Worm (Caenorhabditis elegans): Measurements from ENCODE around the gene zyg-11.

Gene zyg-11

DNA sequence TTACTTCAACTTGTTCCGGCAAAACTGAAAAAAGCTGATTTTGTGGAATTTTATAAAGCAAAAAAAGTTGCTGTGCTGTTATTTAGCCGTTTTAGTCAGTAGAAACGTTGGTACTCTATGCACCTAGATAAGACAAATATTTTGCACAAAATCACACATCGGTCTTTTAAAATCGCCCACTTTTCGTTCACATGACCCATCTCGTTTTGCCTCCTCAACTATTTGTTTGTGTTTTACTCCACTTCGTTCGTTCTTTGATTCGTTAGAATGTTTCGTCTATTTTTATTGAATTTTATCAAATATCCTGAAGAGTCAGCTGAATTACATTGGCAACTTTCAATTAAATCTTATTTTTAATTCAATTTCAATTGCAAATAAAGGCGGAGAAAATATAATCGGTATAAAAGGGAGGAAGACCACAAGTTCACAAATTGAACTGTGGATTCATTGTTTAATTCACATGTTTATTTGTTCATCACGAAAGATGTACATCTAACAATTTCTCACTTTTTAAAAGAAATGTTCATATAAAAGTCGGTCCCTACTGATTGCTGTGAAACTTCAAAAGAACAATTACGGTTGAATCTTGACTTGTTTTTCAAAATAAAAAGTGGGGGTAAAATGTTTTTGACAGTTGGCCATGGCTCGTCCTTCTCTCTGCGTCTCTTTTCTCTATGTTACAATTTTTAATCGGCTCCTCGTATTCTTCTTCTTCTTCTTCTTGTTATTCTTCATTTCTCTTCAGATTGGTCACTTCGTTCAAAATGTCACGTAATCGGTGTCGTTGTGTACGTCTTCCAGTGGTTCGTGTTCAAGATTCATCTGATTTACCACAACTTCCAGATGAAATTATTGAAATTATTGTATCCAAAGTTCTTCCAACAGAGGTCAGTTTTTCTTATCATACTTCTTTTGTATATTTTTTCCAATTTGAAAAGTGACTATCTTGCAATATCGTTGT, 5.1 kb upstream of the zyg-11 start, which contains the start of gene DH11.2:
Gene DH11.2, plus strand, starts transcription at position 746 of the 961 bp plus-strand sequence.
- TF ChIP-seq unc-62 (GFP tag; optimal IDR thresholded peaks at IDR 0.05), result no peak

DNA sequence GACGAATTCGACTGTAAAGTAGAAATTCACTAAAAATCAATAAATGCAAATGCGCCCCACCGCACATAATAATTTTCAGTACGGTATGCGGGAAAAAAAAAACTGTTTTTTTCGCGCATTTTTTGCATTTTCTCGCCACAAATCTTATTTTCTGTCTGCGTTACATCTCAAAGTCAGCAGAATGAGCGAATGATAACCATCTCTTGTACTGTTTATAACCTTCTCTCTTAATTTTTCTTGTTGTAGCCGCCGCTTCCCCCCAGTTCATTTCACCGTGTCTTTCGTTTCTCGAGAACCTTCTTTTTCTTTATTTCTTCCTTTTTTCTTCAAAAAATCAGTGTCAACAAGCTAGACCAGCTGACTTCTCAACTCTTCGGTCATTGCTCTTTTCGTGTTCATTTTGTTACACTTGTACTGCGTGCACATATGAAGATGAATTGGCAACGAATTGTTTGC, 2.0 kb upstream of the zyg-11 start:
- no peak for TF ChIP-seq unc-62 (GFP tag; optimal IDR thresholded peaks at IDR 0.05)

DNA sequence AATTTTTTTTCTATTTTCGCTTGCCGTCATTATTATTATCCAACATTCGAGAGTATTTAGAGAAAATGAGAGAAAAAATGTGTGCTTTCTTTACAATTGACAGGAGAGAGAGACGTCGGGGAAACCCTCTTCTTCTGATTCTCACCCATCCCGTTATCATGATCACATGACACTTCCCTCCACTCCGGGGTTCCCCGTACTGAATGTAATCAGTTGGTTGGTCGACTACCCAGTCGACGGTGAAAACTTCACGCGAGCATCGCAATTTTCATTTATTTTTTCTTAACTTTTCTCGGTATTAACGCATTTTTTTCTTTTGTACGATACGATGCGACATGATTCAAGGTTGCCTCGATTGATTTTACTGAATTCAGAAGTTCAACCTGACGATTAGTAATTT, 1.3 kb upstream of the zyg-11 start:
- TF ChIP-seq unc-62 (GFP tag; optimal IDR thresholded peaks at IDR 0.05), result no peak

DNA sequence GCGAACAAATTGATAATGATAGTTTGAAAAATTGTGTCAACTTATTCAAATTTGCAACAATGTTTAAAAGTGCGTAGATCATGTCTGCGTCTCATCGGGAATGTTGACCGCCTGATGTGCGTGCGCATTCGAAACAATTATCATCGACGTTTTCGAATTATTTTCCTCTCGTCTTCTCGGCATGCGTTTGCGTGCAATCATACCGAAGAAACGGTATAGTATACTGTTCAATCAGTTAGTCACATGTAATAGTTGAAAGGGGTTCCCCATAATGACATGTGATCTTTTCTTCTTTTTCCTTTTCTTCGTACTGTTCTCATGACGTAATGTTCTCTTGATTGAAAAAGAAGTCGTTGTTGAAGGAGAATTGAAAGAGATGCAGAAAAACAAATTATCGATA, 719 bp upstream of the zyg-11 start:
- no peak for TF ChIP-seq unc-62 (GFP tag; optimal IDR thresholded peaks at IDR 0.05)

DNA sequence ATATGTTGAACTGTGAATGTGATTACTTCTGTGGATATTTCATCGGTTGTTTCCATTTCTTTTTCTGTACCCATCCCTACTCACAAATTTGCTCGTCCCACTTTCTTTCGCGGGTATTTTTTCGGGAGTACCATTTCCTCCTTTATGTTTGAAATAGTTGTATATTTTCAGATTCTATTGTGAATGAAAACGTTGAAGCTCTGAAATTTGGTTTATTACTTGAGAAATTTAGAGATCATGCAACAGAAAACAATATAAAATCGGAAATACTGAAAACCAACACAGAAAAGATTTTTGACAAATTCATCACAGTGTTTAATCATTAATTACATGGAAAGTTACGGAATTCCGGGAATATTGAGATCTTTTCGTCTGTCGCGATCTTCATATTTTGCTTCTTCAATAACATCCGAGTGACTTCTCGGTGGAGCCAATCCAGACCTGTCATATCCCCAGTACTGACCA, 3.1 kb downstream of the zyg-11 start:
- TF ChIP-seq unc-62 (GFP tag; optimal IDR thresholded peaks at IDR 0.05), result no peak

DNA sequence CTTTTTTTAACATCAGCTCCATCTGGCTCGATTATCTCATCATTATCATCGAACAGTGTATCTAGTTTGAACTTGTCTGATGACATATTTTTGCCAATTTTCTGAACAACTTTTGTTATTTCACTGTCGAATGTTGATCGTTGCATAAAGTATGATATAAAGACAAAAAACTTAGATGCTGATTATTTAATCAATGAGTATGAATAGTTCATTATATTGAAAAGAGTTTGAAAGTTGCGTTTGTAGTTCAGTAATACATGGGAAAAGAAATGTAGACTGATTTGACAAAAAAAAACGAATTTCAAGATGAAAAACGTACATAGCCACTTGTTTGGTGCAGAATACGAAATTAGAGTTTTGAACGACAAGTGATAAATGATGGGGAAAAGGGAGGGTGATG, 5.0 kb downstream of the zyg-11 start, which contains the start of gene hda-2:
Gene hda-2, minus strand, starts transcription at position 101 of the 400 bp plus-strand sequence.
- TF ChIP-seq unc-62 (GFP tag; optimal IDR thresholded peaks at IDR 0.05), result no peak

DNA sequence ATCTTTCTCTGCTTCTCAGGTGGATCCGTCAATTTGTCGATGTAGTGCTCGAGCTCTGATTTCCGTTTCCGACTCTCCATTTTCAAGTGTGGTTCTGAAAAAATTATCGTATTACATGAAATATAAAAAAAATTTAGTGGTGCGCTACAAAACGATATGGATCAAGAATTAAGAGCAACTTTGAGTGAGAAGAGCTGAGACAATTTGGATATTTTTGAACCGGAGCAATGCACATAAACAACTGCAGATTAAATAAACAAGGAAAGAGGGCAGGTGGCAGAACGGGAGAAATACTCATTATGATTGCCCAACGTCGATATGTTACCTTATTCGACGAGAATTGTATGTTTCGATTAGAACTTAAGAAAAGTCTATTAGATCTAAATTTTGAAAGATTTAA, 10.2 kb downstream of the zyg-11 start, which contains the start of gene swsn-7:
Gene swsn-7, minus strand, starts transcription at position 101 of the 400 bp plus-strand sequence.
- no peak for TF ChIP-seq unc-62 (GFP tag; optimal IDR thresholded peaks at IDR 0.05)

DNA sequence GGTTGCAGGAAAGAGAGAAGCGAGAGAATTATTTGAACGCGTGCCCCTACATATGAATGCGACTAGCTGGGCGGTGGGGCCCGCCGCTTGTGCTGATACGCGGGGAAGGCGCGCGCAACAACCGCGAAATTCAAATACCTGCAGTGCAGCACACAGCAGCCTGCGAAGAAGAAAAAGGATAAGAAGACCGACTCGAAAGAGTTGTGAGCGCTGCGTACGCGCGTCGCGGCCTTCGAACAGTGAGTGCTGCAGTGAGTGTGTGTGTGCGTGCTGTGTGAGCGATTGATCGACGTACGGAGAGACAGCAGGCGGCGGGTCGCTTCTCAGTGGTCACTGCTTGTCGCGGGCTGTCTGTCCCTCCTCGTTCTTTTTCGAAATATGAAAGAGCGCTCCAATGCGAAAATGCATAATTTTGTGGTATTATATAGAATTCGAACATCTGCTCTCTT, 10.8 kb downstream of the zyg-11 start:
- TF ChIP-seq unc-62 (GFP tag; optimal IDR thresholded peaks at IDR 0.05), result no peak

DNA sequence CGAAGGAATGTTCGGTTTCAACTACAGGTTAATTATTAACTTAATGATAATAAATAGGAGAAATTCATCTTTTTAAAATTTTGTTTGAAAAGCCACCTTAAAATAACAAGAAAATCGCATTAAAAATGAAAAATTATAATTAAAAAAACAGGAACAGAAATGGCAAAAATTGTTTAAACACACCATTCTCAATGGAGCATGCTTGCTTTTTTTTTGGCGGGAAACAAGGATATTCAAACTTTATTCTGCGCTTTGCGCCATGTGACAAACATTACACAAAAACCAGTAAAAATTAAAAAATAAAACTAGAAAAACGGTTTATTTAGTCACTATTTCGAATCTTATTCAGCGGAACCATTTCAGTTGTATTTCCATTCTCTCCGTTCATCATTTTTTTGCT, 11.2 kb downstream of the zyg-11 start:
- no peak for TF ChIP-seq unc-62 (GFP tag; optimal IDR thresholded peaks at IDR 0.05)

DNA sequence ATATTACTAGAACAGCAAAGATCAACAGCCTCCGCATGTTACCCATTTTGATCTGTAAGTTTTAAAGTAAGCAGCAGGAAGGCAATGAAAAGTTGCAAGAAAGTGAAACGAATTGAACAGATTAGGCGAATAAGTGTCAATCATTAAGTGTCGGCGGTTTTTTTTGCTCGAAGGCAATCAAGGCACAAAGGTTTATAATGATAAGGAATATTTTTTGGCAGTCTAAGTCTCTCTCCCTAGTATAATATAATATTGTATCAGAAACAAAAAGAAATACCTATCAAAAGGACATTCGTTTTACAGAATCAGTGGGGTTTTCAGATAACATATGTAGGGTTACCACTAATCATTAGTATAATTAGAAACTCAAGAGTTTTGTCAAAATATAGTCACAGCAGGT, 15.2 kb downstream of the zyg-11 start, which contains the start of gene nrf-6:
Gene nrf-6, minus strand, starts transcription at position 52 of the 400 bp plus-strand sequence.
- no peak for TF ChIP-seq unc-62 (GFP tag; optimal IDR thresholded peaks at IDR 0.05)

DNA sequence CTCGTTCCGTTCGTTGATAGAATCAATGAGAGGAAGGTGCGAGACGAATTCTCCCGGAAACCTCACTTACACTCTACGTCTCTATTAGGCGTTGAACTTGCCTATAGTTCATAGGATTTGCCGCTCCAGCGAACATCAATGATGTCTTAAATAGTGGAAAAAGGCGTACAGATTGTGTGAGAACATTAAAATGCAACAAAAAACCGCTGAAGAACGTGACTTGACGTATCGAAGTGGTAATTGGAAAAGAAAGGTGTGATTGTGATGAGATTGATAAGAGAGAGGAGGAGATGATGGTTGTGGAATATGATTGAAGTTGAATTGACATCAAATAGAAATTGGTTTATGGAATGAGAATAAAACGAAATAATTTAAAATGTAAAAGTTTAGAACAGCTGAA, 16.5 kb downstream of the zyg-11 start:
- TF ChIP-seq unc-62 (GFP tag; optimal IDR thresholded peaks at IDR 0.05), result no peak

DNA sequence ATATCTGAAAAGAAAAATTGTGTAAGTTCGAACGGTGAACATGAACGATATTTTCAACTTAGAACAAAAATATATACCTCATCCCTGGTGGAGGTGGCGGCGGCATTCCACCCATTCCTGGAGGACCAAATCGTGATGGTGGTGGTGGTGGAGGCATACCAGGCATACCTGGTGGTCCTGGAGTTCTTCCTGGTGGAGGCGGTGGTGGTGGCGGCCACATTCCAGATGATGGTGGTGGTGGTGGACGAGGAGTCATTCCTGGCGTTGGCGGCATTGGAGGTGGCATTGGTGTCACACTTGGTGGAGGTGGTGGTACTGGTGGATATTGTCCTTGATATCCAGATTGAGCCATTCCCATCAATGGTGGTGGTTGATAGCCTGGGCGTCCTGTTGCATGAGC, 17.1 kb downstream of the zyg-11 start:
- TF ChIP-seq unc-62 (GFP tag; optimal IDR thresholded peaks at IDR 0.05), result no peak

DNA sequence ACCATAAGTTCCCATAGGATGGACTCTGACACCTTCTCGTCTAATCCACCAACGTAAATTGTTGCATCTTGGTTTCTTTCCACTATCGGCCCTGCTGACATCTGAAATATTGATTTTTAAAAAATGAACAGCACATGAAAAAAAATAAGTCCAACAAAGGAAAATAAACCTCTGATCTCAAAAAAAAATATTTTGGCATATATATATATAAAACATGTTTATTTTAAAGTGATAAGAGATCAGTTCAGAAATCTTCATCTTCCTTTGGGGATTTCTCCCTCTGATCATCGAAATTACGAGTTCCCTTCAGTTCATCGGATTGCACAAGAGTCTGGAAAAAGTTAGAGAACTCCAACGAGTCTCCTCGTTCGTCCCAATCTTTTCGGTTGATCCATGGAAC, 18.2 kb downstream of the zyg-11 start, which contains the start of gene sap-49:
Gene sap-49, minus strand, starts transcription at position 101 of the 400 bp plus-strand sequence.
- TF ChIP-seq unc-62 (GFP tag; optimal IDR thresholded peaks at IDR 0.05), result no peak

DNA sequence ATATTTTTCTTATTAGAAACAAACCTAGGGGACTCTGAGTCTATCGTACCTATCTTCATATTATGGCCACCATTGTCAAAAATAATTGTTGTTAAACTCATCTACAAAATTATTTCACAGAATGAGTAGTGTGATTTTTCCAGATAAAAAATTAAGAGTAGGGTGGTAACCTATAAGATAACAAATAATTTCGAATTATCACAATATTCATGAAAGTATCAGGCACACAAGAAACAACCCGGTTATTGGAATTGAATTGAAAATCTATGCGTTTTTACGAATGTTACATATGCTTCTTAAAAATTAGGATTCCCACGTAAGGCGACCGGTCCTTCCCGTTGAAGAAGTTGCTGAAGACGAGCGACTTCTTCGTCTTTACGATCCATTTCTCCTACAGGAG, 19.8 kb downstream of the zyg-11 start, which contains the start of gene arp-6:
Gene arp-6, minus strand, starts transcription at position 101 of the 400 bp plus-strand sequence.
- no peak for TF ChIP-seq unc-62 (GFP tag; optimal IDR thresholded peaks at IDR 0.05)

DNA sequence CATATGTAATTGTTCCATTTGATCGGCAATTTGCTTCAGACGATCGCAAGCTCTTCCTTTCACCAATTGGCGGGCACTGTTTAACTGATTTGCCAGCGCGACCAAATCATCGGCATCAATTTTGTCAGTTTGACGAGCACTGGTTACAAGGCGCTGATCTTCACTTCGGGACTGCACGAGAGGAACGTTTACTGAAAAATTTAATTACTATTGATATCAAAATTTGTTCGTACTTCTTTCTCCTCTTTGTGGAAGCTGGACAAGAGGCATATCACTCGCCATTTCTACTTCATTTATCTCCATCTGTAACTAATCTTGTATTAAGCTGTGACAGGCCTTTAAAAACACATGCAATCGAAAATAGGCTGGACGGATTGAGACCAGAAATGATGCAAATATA, 20.4 kb downstream of the zyg-11 start, which contains the start of gene C08B11.9:
Gene C08B11.9, minus strand, starts transcription at position 307 of the 400 bp plus-strand sequence.
- TF ChIP-seq unc-62 (GFP tag; optimal IDR thresholded peaks at IDR 0.05), result no peak

DNA sequence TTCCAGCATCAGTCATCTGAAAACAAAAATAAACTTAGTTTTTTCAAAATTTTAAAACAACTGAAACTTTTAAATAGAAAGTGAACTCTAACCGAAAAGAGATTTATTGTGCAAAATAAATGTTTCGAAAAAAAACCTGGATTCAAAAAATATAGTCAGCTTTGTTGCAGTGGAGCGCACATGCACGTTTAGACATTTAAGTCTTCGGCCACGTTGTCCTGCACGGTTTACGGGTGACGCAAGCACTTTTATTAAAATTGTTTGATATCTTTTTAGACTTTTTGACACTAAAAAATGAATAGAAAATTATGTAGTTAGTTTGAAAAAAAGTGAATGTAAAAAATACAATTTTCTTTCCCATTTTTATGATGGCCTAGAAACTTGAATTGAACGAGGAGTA, 21.9 kb downstream of the zyg-11 start, which contains the start of the genes ubh-4 and algn-6:
Gene ubh-4, minus strand, starts transcription at position 182 of the 400 bp plus-strand sequence.
Gene algn-6, plus strand, starts transcription at position 387 of the 400 bp plus-strand sequence.
- no peak for TF ChIP-seq unc-62 (GFP tag; optimal IDR thresholded peaks at IDR 0.05)

All from whole organism, dauer.